Worm (Caenorhabditis elegans): Measurements from ENCODE around the gene nsy-1.
A peak's percentile ranks its signal among the peaks of the same experiment; 100 is the strongest.

The nsy-1 gene

DNA sequence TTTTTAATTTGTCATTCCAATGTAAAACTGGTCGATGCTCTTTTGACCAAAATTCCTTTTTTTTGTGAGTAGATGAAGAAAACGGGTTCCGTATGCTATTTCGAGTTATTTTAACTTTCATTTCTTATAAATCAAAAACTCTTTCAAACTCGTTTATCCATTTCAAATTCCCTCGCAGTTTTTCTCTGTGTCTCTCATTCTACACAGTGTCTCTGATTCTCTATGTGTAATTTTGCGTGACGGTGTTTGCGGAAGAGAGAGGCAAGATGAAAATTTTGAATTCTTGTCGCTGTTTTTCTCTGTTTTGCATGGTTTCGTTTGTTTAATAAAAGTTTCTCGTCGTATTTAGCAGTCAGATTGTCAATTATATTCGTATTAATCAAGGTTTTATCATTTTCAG, 23.4 kb upstream of the nsy-1 start, which contains the start of gene citk-2 (continued):
- no peak for TF ChIP-seq alr-1 (tag; optimal IDR thresholded peaks at IDR 0.05; ENCODE audit: borderline replicate concordance)
- TF ChIP-seq nhr-19 (GFP tag; conservative IDR thresholded peaks at IDR 0.05), result peak; percentile 93
- TF ChIP-seq nhr-237 (tag; optimal IDR thresholded peaks at IDR 0.05), result peak; percentile 50
- peak; percentile 21 for TF ChIP-seq fkh-10 (GFP tag; optimal IDR thresholded peaks at IDR 0.05)
- peak; percentile 88 for TF ChIP-seq lin-14 (GFP tag; optimal IDR thresholded peaks at IDR 0.05)
- TF ChIP-seq unc-62 (GFP tag; optimal IDR thresholded peaks at IDR 0.05), result no peak
- peak; percentile 79 for TF ChIP-seq lin-13 (GFP tag; optimal IDR thresholded peaks at IDR 0.05)
- peak; percentile 95 for TF ChIP-seq nhr-20 (tag; optimal IDR thresholded peaks at IDR 0.05)
- peak; percentile 84 for TF ChIP-seq irx-1 (tag; optimal IDR thresholded peaks at IDR 0.05)
- peak; percentile 80 for TF ChIP-seq C04F5.9 (tag; optimal IDR thresholded peaks at IDR 0.05)
- TF ChIP-seq swsn-7 (tag; optimal IDR thresholded peaks at IDR 0.05), result peak; percentile 95
- TF ChIP-seq unc-130 (tag; optimal IDR thresholded peaks at IDR 0.05), result peak; percentile 59
- peak; percentile 50 for TF ChIP-seq aha-1 (tag; optimal IDR thresholded peaks at IDR 0.05)
- peak; percentile 95 for TF ChIP-seq lsy-2 (tag; optimal IDR thresholded peaks at IDR 0.05)
- peak; percentile 80 for TF ChIP-seq mab-9 (GFP tag; IDR thresholded peaks at IDR 0.05)
- TF ChIP-seq dsc-1 (tag; optimal IDR thresholded peaks at IDR 0.05), result peak; percentile 94
- peak; percentile 90 for TF ChIP-seq ztf-4 (tag; optimal IDR thresholded peaks at IDR 0.05)
- TF ChIP-seq ces-1 (GFP tag; optimal IDR thresholded peaks at IDR 0.05), result no peak
- peak in 2 of 6 experiments; percentile 76 to 91 for TF ChIP-seq elt-3 (tag; optimal IDR thresholded peaks at IDR 0.05)
- peak; percentile 90 for TF ChIP-seq lin-39 (tag; optimal IDR thresholded peaks at IDR 0.05)
- TF ChIP-seq ceh-82 (tag; optimal IDR thresholded peaks at IDR 0.05), result peak; percentile 74 to 90 (median 88)
- peak; percentile 96 for TF ChIP-seq nhr-71 (tag; optimal IDR thresholded peaks at IDR 0.05)
- TF ChIP-seq ztf-11 (tag; optimal IDR thresholded peaks at IDR 0.05), result peak in 1 of 2 experiments; percentile 78
- TF ChIP-seq snpc-4 (tag; optimal IDR thresholded peaks at IDR 0.05), result peak; percentile 90
- peak; percentile 45 for TF ChIP-seq C34B4.2 (tag; optimal IDR thresholded peaks at IDR 0.05)
- no peak for TF ChIP-seq nhr-28 (tag; optimal IDR thresholded peaks at IDR 0.05)
- peak; percentile 66 for TF ChIP-seq fkh-8 (tag; optimal IDR thresholded peaks at IDR 0.05)
- TF ChIP-seq nhr-90 (tag; optimal IDR thresholded peaks at IDR 0.05; ENCODE audit: poor library complexity), result peak; percentile 93
- no peak for TF ChIP-seq unc-30 (tag; optimal IDR thresholded peaks at IDR 0.05)
- peak; percentile 60 for TF ChIP-seq ceh-90 (tag; optimal IDR thresholded peaks at IDR 0.05)
- no peak for TF ChIP-seq pqm-1 (tag; optimal IDR thresholded peaks at IDR 0.05)
- peak; percentile 95 for TF ChIP-seq nhr-85 (tag)
- TF ChIP-seq grh-1 (GFP tag; IDR thresholded peaks at IDR 0.05), result peak; percentile 95
- TF ChIP-seq skn-1 (tag; optimal IDR thresholded peaks at IDR 0.05), result peak; percentile 94
- peak; percentile 100 for TF ChIP-seq F16B12.6 (tag; optimal IDR thresholded peaks at IDR 0.05)
- TF ChIP-seq efl-1 (optimal IDR thresholded peaks at IDR 0.05), result peak; percentile 100
- peak; percentile 100 for TF ChIP-seq efl-1 (GFP tag; optimal IDR thresholded peaks at IDR 0.05 in 1 of 2)
- TF ChIP-seq mep-1 (tag; optimal IDR thresholded peaks at IDR 0.05), result peak; percentile 98
- no peak for TF ChIP-seq vab-15 (tag; optimal IDR thresholded peaks at IDR 0.05)
- peak; percentile 61 for TF ChIP-seq nhr-77 (tag; optimal IDR thresholded peaks at IDR 0.05)
- peak; percentile 67 for TF ChIP-seq fkh-4 (tag; optimal IDR thresholded peaks at IDR 0.05; ENCODE audit: borderline replicate concordance)
- TF ChIP-seq nhr-47 (tag; optimal IDR thresholded peaks at IDR 0.05), result peak; percentile 96
- peak in 1 of 2 experiments; percentile 1 for TF ChIP-seq egl-27 (tag; optimal IDR thresholded peaks at IDR 0.05)
- peak; percentile 89 for TF ChIP-seq jun-1 (tag; optimal IDR thresholded peaks at IDR 0.05)
- TF ChIP-seq sox-4 (tag; optimal IDR thresholded peaks at IDR 0.05), result no peak

DNA sequence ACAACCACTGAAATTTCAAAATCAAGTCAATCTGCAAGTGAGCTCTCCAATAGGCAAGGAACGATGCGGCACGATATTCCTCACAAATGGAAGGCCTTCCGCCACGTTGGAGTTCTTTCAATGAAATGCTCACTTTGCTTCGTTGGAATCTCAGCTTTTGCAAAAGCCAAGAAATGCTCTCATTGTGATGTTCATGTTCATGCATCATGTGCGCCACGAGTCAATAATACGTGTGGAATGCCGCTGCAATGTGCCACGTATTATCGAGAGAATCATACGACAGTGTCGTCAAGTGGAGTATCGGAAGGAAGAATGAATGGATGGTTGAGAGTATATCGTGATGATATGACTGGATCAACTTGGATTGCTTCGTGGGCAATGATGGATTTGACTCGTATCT, 20.7 kb upstream of the nsy-1 start:
- TF ChIP-seq efl-1 (optimal IDR thresholded peaks at IDR 0.05) (no peak), efl-1 (GFP tag; optimal IDR thresholded peaks at IDR 0.05 in 1 of 2) (peak in 1 of 2 experiments; percentile 94), pax-3 (tag; optimal IDR thresholded peaks at IDR 0.05) (no peak), nhr-77 (tag; optimal IDR thresholded peaks at IDR 0.05) (no peak), unc-62 (GFP tag; optimal IDR thresholded peaks at IDR 0.05) (no peak), grh-1 (GFP tag; IDR thresholded peaks at IDR 0.05) (no peak)
